Fruit fly (Drosophila melanogaster): ENCODE data around the gene CG10565.

dm6 chr3L:21174962-21175361, 38.8 kb upstream of the CG10565 start:
- TF ChIP-seq CG1832 (GFP tag; optimal IDR thresholded peaks at IDR 0.05) (no peak), dati (GFP tag; IDR thresholded peaks at IDR 0.05) (no peak)

All from whole organism, embryonic.